Fruit fly (Drosophila melanogaster): ENCODE measurements around the gene CG14985.

DNA sequence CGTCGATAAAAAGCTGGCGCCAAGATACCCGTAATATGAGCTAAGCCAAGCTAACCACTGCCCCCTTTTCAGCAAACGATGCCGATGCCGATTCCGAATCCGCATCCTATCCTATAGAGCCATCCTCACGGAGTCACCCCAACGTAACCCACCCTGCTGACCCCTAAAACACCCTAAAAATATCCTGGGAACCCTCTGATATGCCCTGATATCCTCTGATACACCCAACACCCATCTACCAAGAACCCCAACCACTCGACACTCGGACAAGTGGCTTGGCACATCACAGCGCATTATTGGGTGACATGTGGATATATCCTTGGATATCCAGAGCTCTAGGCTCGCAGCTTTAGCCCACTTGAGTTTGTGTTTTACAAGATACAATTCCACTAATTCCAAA lies 1.8 kb upstream of the CG14985 start:
- TF ChIP-seq CG6854 (GFP tag; optimal IDR thresholded peaks at IDR 0.05) (no peak), sim (GFP tag; IDR thresholded peaks at IDR 0.05) (no peak)

All from whole organism, embryonic.